Fruit fly (Drosophila melanogaster) whole organism, wandering third instar larva: Measurements from ENCODE around the gene Jon99Fii.

ENCODE experiments used
- Abd-B ChIP-seq: fragments of >200 bp; optimal IDR thresholded peaks from 2 replicates; lab custom pipeline; 2017; ENCODE audit warnings: missing biosample characterization, missing genetic modification characterization
- CG32264 ChIP-seq: fragments of 200-800 bp; sonication (Bioruptor generic); optimal IDR thresholded peaks from 2 replicates; lab custom pipeline; 2016; ENCODE audit warnings: missing biosample characterization, missing genetic modification characterization
- CrebA ChIP-seq: fragments of 200-800 bp; sonication (Bioruptor generic); optimal IDR thresholded peaks from 2 replicates; lab custom pipeline; 2016; ENCODE audit warnings: missing biosample characterization, mild to moderate bottlenecking, missing genetic modification characterization, borderline replicate concordance
- Dfd ChIP-seq: fragments of >200 bp; optimal IDR thresholded peaks from 2 replicates; lab custom pipeline; 2017; ENCODE audit warnings: missing biosample characterization, missing genetic modification characterization
- HLH106 ChIP-seq: fragments of 200-800 bp; optimal IDR thresholded peaks from 3 replicates; lab custom pipeline; 2019; ENCODE audit warnings: missing biosample characterization, mild to moderate bottlenecking, missing genetic modification characterization, moderate library complexity
- Hnf4 ChIP-seq: fragments of 200-800 bp; sonication (Bioruptor generic); optimal IDR thresholded peaks from 2 replicates; lab custom pipeline; 2016; ENCODE audit warnings: missing biosample characterization, mild to moderate bottlenecking, missing genetic modification characterization
- Hr78 ChIP-seq: fragments of >200 bp; optimal IDR thresholded peaks from 2 replicates; lab custom pipeline; 2017; ENCODE audit warnings: missing biosample characterization, missing genetic modification characterization
- Hr83 ChIP-seq: fragments of 200-300 bp; sonication (Bioruptor generic); optimal IDR thresholded peaks from 2 replicates; lab custom pipeline; 2016; ENCODE audit warnings: missing biosample characterization, mild to moderate bottlenecking, missing genetic modification characterization, moderate library complexity; ENCODE audit not compliant: poor library complexity, severe bottlenecking
- Jra ChIP-seq: sonication (Bioruptor generic); optimal IDR thresholded peaks from 2 replicates; lab custom pipeline; 2016; ENCODE audit warnings: missing biosample characterization, missing genetic modification characterization
- Myc ChIP-seq: fragments of >200 bp; optimal IDR thresholded peaks from 2 replicates; lab custom pipeline; 2017
- N ChIP-seq: fragments of >200 bp; optimal IDR thresholded peaks from 2 replicates; lab custom pipeline; 2018; ENCODE audit warnings: missing biosample characterization, missing external identifiers, missing genetic modification characterization
- OdsH ChIP-seq: fragments of 200-800 bp; sonication (Bioruptor generic); optimal IDR thresholded peaks from 2 replicates; lab custom pipeline; 2016; ENCODE audit warnings: missing biosample characterization, mild to moderate bottlenecking, missing genetic modification characterization
- Rel ChIP-seq, 2 experiments: fragments of 200-800 bp; sonication (Bioruptor generic) in 1 of 2; optimal IDR thresholded peaks; 2 replicates in 1 of 2; 3 replicates in 1 of 2; lab custom pipeline; 2016 to 2019; ENCODE audit warnings: mild to moderate bottlenecking in 2 of 2, missing biosample characterization in 2 of 2, missing genetic modification characterization in 2 of 2, moderate library complexity in 1 of 2
- Sp1 ChIP-seq: fragments of 200-800 bp; sonication (Bioruptor generic); optimal IDR thresholded peaks from 3 replicates; lab custom pipeline; 2019; ENCODE audit warnings: missing biosample characterization, mild to moderate bottlenecking, missing genetic modification characterization, moderate library complexity
- Vsx2 ChIP-seq: fragments of 200-300, 225-300 bp; sonication (Bioruptor generic); optimal IDR thresholded peaks from 2 replicates; lab custom pipeline; 2018; ENCODE audit warnings: missing biosample characterization, missing genetic modification characterization; ENCODE audit not compliant: partially characterized antibody
- br ChIP-seq: fragments of 200-800 bp; sonication (Bioruptor generic); optimal IDR thresholded peaks from 2 replicates; lab custom pipeline; 2016; ENCODE audit warnings: missing biosample characterization, missing genetic modification characterization
- dl ChIP-seq, 2 experiments: fragments of 175-275, 200-275 bp in 1 of 2; fragments of 200-275 bp in 1 of 2; sonication (Bioruptor generic); optimal IDR thresholded peaks; lab custom pipeline; 2018; ENCODE audit warnings: mild to moderate bottlenecking in 2 of 2, missing biosample characterization in 2 of 2, missing genetic modification characterization in 2 of 2, moderate library complexity in 2 of 2; ENCODE audit not compliant: partially characterized antibody in 2 of 2, insufficient read depth in 1 of 2
- dmrt93B ChIP-seq: fragments of 200-800 bp; sonication (Bioruptor generic); optimal IDR thresholded peaks from 2 replicates; lab custom pipeline; 2018; ENCODE audit warnings: missing biosample characterization, mild to moderate bottlenecking, missing genetic modification characterization
- dsf ChIP-seq: sonication (Bioruptor generic); optimal IDR thresholded peaks from 2 replicates; lab custom pipeline; 2016; ENCODE audit warnings: missing biosample characterization, missing genetic modification characterization, borderline replicate concordance
- ey ChIP-seq: fragments of 200-800 bp; sonication (Bioruptor generic); optimal IDR thresholded peaks from 2 replicates; lab custom pipeline; 2016; ENCODE audit warnings: missing biosample characterization, missing genetic modification characterization
- foxo ChIP-seq, 2 experiments: fragments of 200-800 bp; sonication (Bioruptor generic); optimal IDR thresholded peaks; 2 replicates in 1 of 2; 3 replicates in 1 of 2; lab custom pipeline; 2016 to 2017; ENCODE audit warnings: missing biosample characterization in 2 of 2, missing genetic modification characterization in 2 of 2
- fru ChIP-seq: fragments of 200-800 bp; sonication (Bioruptor generic); optimal IDR thresholded peaks from 3 replicates; lab custom pipeline; 2016; ENCODE audit warnings: missing biosample characterization, mild to moderate bottlenecking, missing genetic modification characterization
- jim ChIP-seq: fragments of 175-275, 200-325 bp; sonication (Bioruptor generic); optimal IDR thresholded peaks from 2 replicates; lab custom pipeline; 2016; ENCODE audit warnings: missing biosample characterization, mild to moderate bottlenecking, missing genetic modification characterization
- lola ChIP-seq: fragments of >200 bp; optimal IDR thresholded peaks from 2 replicates; lab custom pipeline; 2017; ENCODE audit warnings: missing biosample characterization, missing genetic modification characterization
- pan ChIP-seq: fragments of >200 bp; optimal IDR thresholded peaks from 2 replicates; lab custom pipeline; 2017
- psq ChIP-seq: fragments of 200-800 bp; sonication (Bioruptor generic); optimal IDR thresholded peaks from 3 replicates; lab custom pipeline; 2017; ENCODE audit warnings: missing biosample characterization, mild to moderate bottlenecking, missing genetic modification characterization, moderate library complexity
- tai ChIP-seq: sonication (Bioruptor generic); optimal IDR thresholded peaks from 2 replicates; lab custom pipeline; 2016; ENCODE audit warnings: missing biosample characterization, missing genetic modification characterization
- usp ChIP-seq: fragments of >200 bp; optimal IDR thresholded peaks from 2 replicates; lab custom pipeline; 2017; ENCODE audit warnings: missing biosample characterization, missing genetic modification characterization
- woc ChIP-seq: sonication (Bioruptor generic); optimal IDR thresholded peaks from 2 replicates; lab custom pipeline; 2016; ENCODE audit warnings: missing biosample characterization, mild to moderate bottlenecking, missing genetic modification characterization

Gene Jon99Fii

dm6 chr3R:30531989-30532653, 44.4 kb upstream of the Jon99Fii start, which contains the start of gene tmod (continued):
- TF ChIP-seq Hr83: no peak
- TF ChIP-seq dmrt93B (GFP tag; lab: Kevin White, UChicago): no peak

dm6 chr3R:30531129-30531708, 43.5 kb upstream of the Jon99Fii start:
- TF ChIP-seq lola: no peak
- TF ChIP-seq fru (GFP tag; lab: Kevin White, UChicago): no peak
- TF ChIP-seq Rel (GFP tag; optimal IDR thresholded peaks at IDR 0.05; lab: Kevin White, UChicago): no peak
- no peak for TF ChIP-seq Rel (tag; optimal IDR thresholded peaks at IDR 0.05; lab: Kevin White, UChicago)
- no peak for TF ChIP-seq HLH106
- no peak for TF ChIP-seq Vsx2 (GFP tag; lab: Kevin White, UChicago)
- TF ChIP-seq tai (GFP tag; lab: Kevin White, UChicago): no peak
- no peak for TF ChIP-seq Jra
- TF ChIP-seq CG32264 (GFP tag; lab: Kevin White, UChicago): no peak
- TF ChIP-seq br (GFP tag; lab: Kevin White, UChicago): no peak
- TF ChIP-seq psq (GFP tag; lab: Kevin White, UChicago): no peak
- no peak for TF ChIP-seq N
- TF ChIP-seq Hnf4 (GFP tag; lab: Kevin White, UChicago): no peak

dm6 chr3R:30529570-30529969, 41.8 kb upstream of the Jon99Fii start:
- TF ChIP-seq dl (GFP tag; optimal IDR thresholded peaks at IDR 0.05; lab: Kevin White, UChicago; ENCODE audit: insufficient read depth in 1 of 2, partially characterized antibody in 2 of 2) (no peak), dmrt93B (GFP tag; lab: Kevin White, UChicago) (no peak), Myc (lab: Kevin White, UChicago) (no peak), tai (GFP tag; lab: Kevin White, UChicago) (no peak), OdsH (GFP tag; lab: Kevin White, UChicago) (no peak), N (no peak)

- TF ChIP-seq CrebA (GFP tag; lab: Kevin White, UChicago) (no peak), lola (peak; percentile 85), Hr78 (GFP tag; lab: Kevin White, UChicago) (no peak), usp (GFP tag; lab: Kevin White, UChicago) (no peak), Jra (no peak), Abd-B (peak; percentile 36), Myc (lab: Kevin White, UChicago) (peak; percentile 23), N (peak; percentile 67)
Observed at dm6 chr3R:30528692-30529305, 41.1 kb upstream of the Jon99Fii start.

- TF ChIP-seq Rel (GFP tag; optimal IDR thresholded peaks at IDR 0.05; lab: Kevin White, UChicago) (peak; percentile 45), Rel (tag; optimal IDR thresholded peaks at IDR 0.05; lab: Kevin White, UChicago) (peak; percentile 99), Sp1 (GFP tag; lab: Kevin White, UChicago) (no peak), Dfd (GFP tag; lab: Kevin White, UChicago) (no peak), Hnf4 (GFP tag; lab: Kevin White, UChicago) (peak; percentile 0), Jra (no peak), pan (no peak), dsf (GFP tag; lab: Kevin White, UChicago) (no peak), CrebA (GFP tag; lab: Kevin White, UChicago) (no peak), psq (GFP tag; lab: Kevin White, UChicago) (no peak), Hr78 (GFP tag; lab: Kevin White, UChicago) (no peak), HLH106 (no peak), woc (GFP tag; lab: Kevin White, UChicago) (no peak), tai (GFP tag; lab: Kevin White, UChicago) (no peak), ey (GFP tag; lab: Kevin White, UChicago) (no peak), N (no peak), lola (no peak), foxo (GFP tag; optimal IDR thresholded peaks at IDR 0.05; lab: Kevin White, UChicago) (no peak), Hr83 (no peak), Myc (lab: Kevin White, UChicago) (no peak), dl (GFP tag; optimal IDR thresholded peaks at IDR 0.05; lab: Kevin White, UChicago; ENCODE audit: insufficient read depth in 1 of 2, partially characterized antibody in 2 of 2) (no peak), jim (GFP tag; lab: Kevin White, UChicago) (peak; percentile 42), dmrt93B (GFP tag; lab: Kevin White, UChicago) (no peak), br (GFP tag; lab: Kevin White, UChicago) (no peak), usp (GFP tag; lab: Kevin White, UChicago) (no peak)
Observed at dm6 chr3R:30526799-30527465, 39.2 kb upstream of the Jon99Fii start, which contains the start of gene jdp. Gene jdp (minus strand): TSS chr3R:30527037.
